Fruit fly (Drosophila melanogaster): Measurements from ENCODE around the gene GC1.
A peak's percentile ranks its signal among the peaks of the same experiment; 100 is the strongest.

GC1 gene

dm6 chr3R:12016828-12017280, 49.3 kb downstream of the GC1 start, which contains the start of the genes DCAF12 and Spt3 (continued):
- TF ChIP-seq HLHmδ (GFP tag; optimal IDR thresholded peaks at IDR 0.05) (no peak), CG15269 (tag; optimal IDR thresholded peaks at IDR 0.05) (no peak), pan (optimal IDR thresholded peaks at IDR 0.05) (no peak), pan (GFP tag; optimal IDR thresholded peaks at IDR 0.05 in 1 of 2, IDR thresholded peaks at IDR 0.05 in 1 of 2) (no peak), fru (optimal IDR thresholded peaks at IDR 0.05) (no peak), ken (GFP tag; IDR thresholded peaks at IDR 0.05) (0 out of 3 replicates have a peak, but pooled peaks have one; percentile 58), Sry-β (GFP tag; optimal IDR thresholded peaks at IDR 0.05) (peak; percentile 76), Usf (GFP tag; optimal IDR thresholded peaks at IDR 0.05) (no peak), Hmx (GFP tag; optimal IDR thresholded peaks at IDR 0.05) (no peak), CG10959 (GFP tag; IDR thresholded peaks at IDR 0.05) (no peak), nau (GFP tag; optimal IDR thresholded peaks at IDR 0.05) (no peak), CG2120 (GFP tag; optimal IDR thresholded peaks at IDR 0.05) (peak; percentile 32), maf-S (GFP tag; optimal IDR thresholded peaks at IDR 0.05) (no peak), HLH4C (GFP tag; IDR thresholded peaks at IDR 0.05; ENCODE audit: partially characterized antibody) (peak; percentile 93), otp (GFP tag; IDR thresholded peaks at IDR 0.05) (no peak), Nf-YA (GFP tag; IDR thresholded peaks at IDR 0.05) (no peak), Deaf1 (tag; optimal IDR thresholded peaks at IDR 0.05) (peak; percentile 36), CG13894 (tag; optimal IDR thresholded peaks at IDR 0.05) (no peak), nmo (GFP tag; optimal IDR thresholded peaks at IDR 0.05) (peak; percentile 81), CG32772 (GFP tag; IDR thresholded peaks at IDR 0.05) (0 out of 2 replicates have a peak, but pooled peaks have one; percentile 23), CG13775 (GFP tag; optimal IDR thresholded peaks at IDR 0.05) (peak; percentile 66), bsh (GFP tag; optimal IDR thresholded peaks at IDR 0.05) (no peak), Bdp1 (GFP tag; optimal IDR thresholded peaks at IDR 0.05) (no peak), ssp (GFP tag; IDR thresholded peaks at IDR 0.05) (peak; percentile 47), CG6791 (GFP tag; IDR thresholded peaks at IDR 0.05; ENCODE audit: partially characterized antibody) (peak; percentile 81), fd96Cb (tag; optimal IDR thresholded peaks at IDR 0.05) (peak; percentile 37), CG14710 (tag; optimal IDR thresholded peaks at IDR 0.05) (peak; percentile 83), Bgb (GFP tag; IDR thresholded peaks at IDR 0.05; ENCODE audit: partially characterized antibody) (peak; percentile 91), MTF-1 (GFP tag; optimal IDR thresholded peaks at IDR 0.05; ENCODE audit: borderline replicate concordance) (no peak), org-1 (GFP tag; optimal IDR thresholded peaks at IDR 0.05) (no peak), CG11695 (GFP tag; IDR thresholded peaks at IDR 0.05) (no peak), CG4328 (GFP tag; optimal IDR thresholded peaks at IDR 0.05) (no peak), Sry-δ (GFP tag; optimal IDR thresholded peaks at IDR 0.05) (peak; percentile 75), CG8944 (GFP tag; optimal IDR thresholded peaks at IDR 0.05) (no peak), CG32767 (GFP tag; IDR thresholded peaks at IDR 0.05) (no peak), klu (GFP tag; IDR thresholded peaks at IDR 0.05) (no peak), schlank (tag; optimal IDR thresholded peaks at IDR 0.05) (no peak), CG10274 (GFP tag; optimal IDR thresholded peaks at IDR 0.05) (no peak), CG6765 (GFP tag; optimal IDR thresholded peaks at IDR 0.05) (no peak), bcd (GFP tag; optimal IDR thresholded peaks at IDR 0.05) (peak; percentile 57), chif (GFP tag; optimal IDR thresholded peaks at IDR 0.05) (no peak), CG16863 (GFP tag; optimal IDR thresholded peaks at IDR 0.05) (no peak), pros (GFP tag; optimal IDR thresholded peaks at IDR 0.05) (no peak), Tbp (GFP tag; optimal IDR thresholded peaks at IDR 0.05) (no peak), CG34224 (GFP tag; IDR thresholded peaks at IDR 0.05; ENCODE audit: partially characterized antibody) (peak; percentile 76), CG13287 (GFP tag; IDR thresholded peaks at IDR 0.05; ENCODE audit: partially characterized antibody) (peak; percentile 90), p53 (GFP tag; optimal IDR thresholded peaks at IDR 0.05) (no peak), Oli (tag; optimal IDR thresholded peaks at IDR 0.05) (peak; percentile 36), Ravus (GFP tag; IDR thresholded peaks at IDR 0.05) (no peak), Sox102F (GFP tag; optimal IDR thresholded peaks at IDR 0.05) (no peak), CG42726 (GFP tag; IDR thresholded peaks at IDR 0.05; ENCODE audit: partially characterized antibody) (peak; percentile 63)
